Worm (Caenorhabditis elegans) whole organism, midembryonic: Measurements from ENCODE around the gene Y67D8C.2.

Experiments
- T22C8.4 ChIP-seq: fragments of 200-800 bp; sonication (Bioruptor generic); IDR thresholded peaks from 2 replicates; pipeline ENCODE4 v1.3.6; 2022; ENCODE audit warnings: missing genetic modification characterization, missing compliant biosample characterization
- cog-1 ChIP-seq: sonication (generic microtip); optimal IDR thresholded peaks from 2 replicates; lab custom pipeline; 2016; ENCODE audit warnings: missing genetic modification characterization, missing compliant biosample characterization
- flt-1 ChIP-seq: fragments of 200-800 bp; sonication (Bioruptor generic); IDR thresholded peaks from 2 replicates; pipeline ENCODE4 v1.3.6; 2022; ENCODE audit warnings: missing genetic modification characterization, missing compliant biosample characterization
- klf-2 ChIP-seq: fragments of 200-800 bp; sonication (Bioruptor generic); conservative IDR thresholded peaks from 2 replicates; pipeline ENCODE4 v1.3.6; 2022; ENCODE audit warnings: missing genetic modification reagents, missing genetic modification characterization, missing compliant biosample characterization
- med-1 ChIP-seq: sonication (generic microtip); optimal IDR thresholded peaks from 2 replicates; lab custom pipeline; 2017; ENCODE audit warnings: missing genetic modification characterization, mild to moderate bottlenecking, missing compliant biosample characterization, antibody characterized with exemption, missing genetic modification reagents; ENCODE audit not compliant: insufficient read depth
- ref-1 ChIP-seq: fragments of 200-800 bp; sonication (Bioruptor generic); conservative IDR thresholded peaks from 2 replicates; pipeline ENCODE4 v1.3.6; 2022; ENCODE audit warnings: missing genetic modification reagents, missing genetic modification characterization, missing compliant biosample characterization
- ztf-23 ChIP-seq: fragments of 200-800 bp; sonication (Bioruptor generic); IDR thresholded peaks from 2 replicates; pipeline ENCODE4 v1.3.6; 2022; ENCODE audit warnings: missing genetic modification reagents, missing genetic modification characterization, missing compliant biosample characterization
- ztf-29 ChIP-seq: fragments of 200-800 bp; sonication (Bioruptor generic); IDR thresholded peaks from 2 replicates; pipeline ENCODE4 v1.3.6; 2022; ENCODE audit warnings: missing genetic modification reagents, missing genetic modification characterization, missing compliant biosample characterization

ce11 chrIV:3055848-3056247, 16.2 kb upstream of the Y67D8C.2 start:
- TF ChIP-seq T22C8.4: no peak
- no peak for TF ChIP-seq med-1
- TF ChIP-seq flt-1 (GFP tag; lab: Robert Waterston, UW): no peak
- TF ChIP-seq klf-2 (GFP tag; lab: Robert Waterston, UW): no peak
- TF ChIP-seq ztf-23 (GFP tag; lab: Robert Waterston, UW): no peak
- no peak for TF ChIP-seq cog-1 (tag; lab: Kevin White, UChicago)
- TF ChIP-seq ztf-29 (GFP tag; lab: Robert Waterston, UW): no peak
- no peak for TF ChIP-seq ref-1 (GFP tag; lab: Robert Waterston, UW)
